Worm (Caenorhabditis elegans) whole organism, L4/young adult: ENCODE data around the gene marc-5.

Experiments used
- W03F9.2 ChIP-seq: fragments of 150-350 bp; optimal IDR thresholded peaks from 2 replicates; lab custom pipeline; 2014; ENCODE audit warnings: missing biosample characterization, missing genetic modification characterization
- him-1 ChIP-seq: sonication (generic microtip); optimal IDR thresholded peaks from 2 replicates; lab custom pipeline; 2016; ENCODE audit warnings: missing genotype, missing genetic modification reagents, missing genetic modification characterization, missing compliant biosample characterization

- no peak for TF ChIP-seq him-1 (tag; lab: Kevin White, UChicago)
- no peak for TF ChIP-seq W03F9.2 (tag; lab: Kevin White, UChicago)
Measured at ce11 chrII:12420486-12420885, 41.2 kb upstream of the marc-5 start, which contains the start of gene sre-26.
